Worm (Caenorhabditis elegans): ENCODE results near the gene F53F4.1.

The F53F4.1 gene

ce11 chrV:13620676-13621075 is 36.1 kb downstream of the F53F4.1 start, which contains the start of gene F53F4.15:
F53F4.15 (plus strand) TSS chrV:13620976.
- TF ChIP-seq nhr-10 (tag; optimal IDR thresholded peaks at IDR 0.05) (no peak), nhr-23 (tag; optimal IDR thresholded peaks at IDR 0.05) (no peak), ceh-16 (tag; optimal IDR thresholded peaks at IDR 0.05) (no peak), nhr-21 (tag; optimal IDR thresholded peaks at IDR 0.05) (no peak), nhr-25 (tag; optimal IDR thresholded peaks at IDR 0.05) (no peak)

ce11 chrV:13621720-13622119 is 37.1 kb downstream of the F53F4.1 start, which contains the start of gene F53F4.16:
F53F4.16 (minus strand) TSS chrV:13621820.
- TF ChIP-seq mdl-1 (tag; optimal IDR thresholded peaks at IDR 0.05) = no peak
- TF ChIP-seq sem-4 (tag; optimal IDR thresholded peaks at IDR 0.05) = no peak
- no peak for TF ChIP-seq F13H6.1 (tag; optimal IDR thresholded peaks at IDR 0.05)
- TF ChIP-seq ceh-82 (tag; optimal IDR thresholded peaks at IDR 0.05) = no peak
- TF ChIP-seq lin-39 (tag; optimal IDR thresholded peaks at IDR 0.05) = no peak
- no peak for TF ChIP-seq unc-62 (GFP tag; optimal IDR thresholded peaks at IDR 0.05)
- TF ChIP-seq ztf-4 (tag; optimal IDR thresholded peaks at IDR 0.05) = no peak
- TF ChIP-seq nhr-6 (tag; optimal IDR thresholded peaks at IDR 0.05) = no peak
- no peak for TF ChIP-seq peb-1 (tag; optimal IDR thresholded peaks at IDR 0.05)
- no peak for TF ChIP-seq snpc-4 (tag; optimal IDR thresholded peaks at IDR 0.05)
- TF ChIP-seq fos-1 (tag; optimal IDR thresholded peaks at IDR 0.05) = no peak

ce11 chrV:13624424-13624823 is 39.8 kb downstream of the F53F4.1 start, which contains the start of gene F53F4.11:
F53F4.11 (minus strand) TSS chrV:13624524.
- TF ChIP-seq nhr-237 (tag; optimal IDR thresholded peaks at IDR 0.05) (no peak), peb-1 (tag; optimal IDR thresholded peaks at IDR 0.05) (no peak), gmeb-1 (tag; optimal IDR thresholded peaks at IDR 0.05) (no peak), ztf-1 (GFP tag; conservative IDR thresholded peaks at IDR 0.05) (no peak), lin-39 (tag; optimal IDR thresholded peaks at IDR 0.05) (no peak), R02D3.7 (tag; optimal IDR thresholded peaks at IDR 0.05) (no peak), egl-27 (tag; optimal IDR thresholded peaks at IDR 0.05) (no peak), F13H6.1 (tag; optimal IDR thresholded peaks at IDR 0.05) (no peak), nhr-25 (tag; optimal IDR thresholded peaks at IDR 0.05) (no peak)

ce11 chrV:13625517-13626097 is 41.0 kb downstream of the F53F4.1 start, which contains the start of the genes nduv-2 and F53F4.12:
nduv-2 (minus strand) TSS chrV:13625567.
F53F4.12 (plus strand) TSS chrV:13626047.
- TF ChIP-seq nhr-129 (tag; optimal IDR thresholded peaks at IDR 0.05) = peak; percentile 33
- no peak for TF ChIP-seq sma-3 (GFP tag; optimal IDR thresholded peaks at IDR 0.05)
- no peak for TF ChIP-seq sma-9 (GFP tag; optimal IDR thresholded peaks at IDR 0.05)
- no peak for TF ChIP-seq sma-9 (tag; optimal IDR thresholded peaks at IDR 0.05)
- no peak for TF ChIP-seq crh-2 (tag; optimal IDR thresholded peaks at IDR 0.05)
- no peak for TF ChIP-seq ztf-4 (tag; optimal IDR thresholded peaks at IDR 0.05)
- TF ChIP-seq unc-55 (GFP tag; optimal IDR thresholded peaks at IDR 0.05) = peak; percentile 70
- TF ChIP-seq Y55F3AM.14 (GFP tag; optimal IDR thresholded peaks at IDR 0.05) = no peak
- TF ChIP-seq gmeb-1 (tag; optimal IDR thresholded peaks at IDR 0.05) = no peak
- TF ChIP-seq aly-2 (tag; optimal IDR thresholded peaks at IDR 0.05) = no peak
- no peak for TF ChIP-seq elt-3 (tag; optimal IDR thresholded peaks at IDR 0.05)
- no peak for TF ChIP-seq ztf-1 (GFP tag; conservative IDR thresholded peaks at IDR 0.05)
- TF ChIP-seq lin-11 (tag; optimal IDR thresholded peaks at IDR 0.05) = peak; percentile 10
- no peak for TF ChIP-seq unc-39 (tag; optimal IDR thresholded peaks at IDR 0.05)
- TF ChIP-seq sem-4 (tag; optimal IDR thresholded peaks at IDR 0.05) = no peak
- TF ChIP-seq lin-39 (tag; optimal IDR thresholded peaks at IDR 0.05) = no peak
- TF ChIP-seq unc-62 (GFP tag; optimal IDR thresholded peaks at IDR 0.05) = no peak
- no peak for TF ChIP-seq egl-27 (tag; optimal IDR thresholded peaks at IDR 0.05)
- no peak for TF ChIP-seq ztf-11 (tag; optimal IDR thresholded peaks at IDR 0.05)
- TF ChIP-seq nhr-77 (tag; optimal IDR thresholded peaks at IDR 0.05) = no peak
- TF ChIP-seq ZK546.5 (tag; optimal IDR thresholded peaks at IDR 0.05) = no peak
- no peak for TF ChIP-seq nhr-21 (tag; optimal IDR thresholded peaks at IDR 0.05)
- TF ChIP-seq nhr-12 (tag; optimal IDR thresholded peaks at IDR 0.05) = no peak
- no peak for TF ChIP-seq blmp-1 (tag; optimal IDR thresholded peaks at IDR 0.05; ENCODE audit: insufficient read depth)
- no peak for TF ChIP-seq nhr-25 (tag; optimal IDR thresholded peaks at IDR 0.05)
- peak; percentile 42 for TF ChIP-seq C34F6.9 (tag; optimal IDR thresholded peaks at IDR 0.05)
- no peak for TF ChIP-seq F13H6.1 (tag; optimal IDR thresholded peaks at IDR 0.05)
- no peak for TF ChIP-seq skn-1 (tag; optimal IDR thresholded peaks at IDR 0.05)
- TF ChIP-seq nhr-23 (tag; optimal IDR thresholded peaks at IDR 0.05) = no peak
- no peak for TF ChIP-seq mab-5 (tag; optimal IDR thresholded peaks at IDR 0.05)
- TF ChIP-seq nhr-10 (tag; optimal IDR thresholded peaks at IDR 0.05) = no peak
- no peak for TF ChIP-seq fos-1 (tag; optimal IDR thresholded peaks at IDR 0.05)
- TF ChIP-seq elt-1 (tag; optimal IDR thresholded peaks at IDR 0.05) = no peak
- no peak for TF ChIP-seq ceh-16 (tag; optimal IDR thresholded peaks at IDR 0.05)
- TF ChIP-seq ceh-82 (tag; optimal IDR thresholded peaks at IDR 0.05) = no peak
- no peak for TF ChIP-seq mdl-1 (tag; optimal IDR thresholded peaks at IDR 0.05)
- TF ChIP-seq alr-1 (tag; optimal IDR thresholded peaks at IDR 0.05) = no peak
- no peak for TF ChIP-seq nhr-11 (tag; optimal IDR thresholded peaks at IDR 0.05)
- no peak for TF ChIP-seq mbf-1 (tag; optimal IDR thresholded peaks at IDR 0.05)
- TF ChIP-seq R02D3.7 (tag; optimal IDR thresholded peaks at IDR 0.05) = peak; percentile 23

Measured in whole organism, L2 larva.